Worm (Caenorhabditis elegans): ENCODE results near the gene Y54E2A.4.
A peak's percentile ranks its signal among the peaks of the same experiment; 100 is the strongest.

ce11 chrII:14794935-14795454 is 40.6 kb downstream of the Y54E2A.4 start, which contains the start of gene eif-3.B:
- TF ChIP-seq him-1 (tag; optimal IDR thresholded peaks at IDR 0.05) (peak; percentile 42), dao-5 (tag; optimal IDR thresholded peaks at IDR 0.05) (no peak)

All from whole organism, L4/young adult.